Worm (Caenorhabditis elegans) whole organism, L2 larva: ENCODE measurements around the gene lips-11.

ENCODE experiments used
- ama-1 ChIP-seq: fragments of 150-350 bp; optimal IDR thresholded peaks from 2 replicates; lab custom pipeline; 2018; ENCODE audit warnings: inconsistent platforms
- lin-13 ChIP-seq: fragments of 150-350 bp; optimal IDR thresholded peaks from 2 replicates; lab custom pipeline; 2014; ENCODE audit warnings: missing biosample characterization, missing genetic modification reagents, missing genetic modification characterization

ce11 chrII:1151810-1152209 is 41.0 kb upstream of the lips-11 start:
- TF ChIP-seq ama-1 (no peak), lin-13 (GFP tag; lab: Kevin White, UChicago) (no peak)
